Worm (Caenorhabditis elegans) whole organism, L1 larva: ENCODE data around the gene tctn-1.

Experiments
- C34B4.2 ChIP-seq: sonication (generic microtip); optimal IDR thresholded peaks from 2 replicates; lab custom pipeline; 2017; ENCODE audit warnings: mild to moderate bottlenecking, missing genetic modification characterization, missing compliant biosample characterization
- aha-1 ChIP-seq: fragments of 150-350 bp; optimal IDR thresholded peaks from 2 replicates; lab custom pipeline; 2014; ENCODE audit warnings: missing biosample characterization, missing genetic modification characterization
- alr-1 ChIP-seq: fragments of 200-800 bp; sonication (Bioruptor generic); optimal IDR thresholded peaks from 2 replicates; lab custom pipeline; 2018; ENCODE audit warnings: borderline replicate concordance, mild to moderate bottlenecking, missing genetic modification characterization, missing compliant biosample characterization
- aly-2 ChIP-seq: fragments of 150-350 bp; optimal IDR thresholded peaks from 2 replicates; lab custom pipeline; 2014; ENCODE audit warnings: missing biosample characterization, missing genetic modification characterization
- ama-1 ChIP-seq: fragments of 150-350 bp; optimal IDR thresholded peaks from 2 replicates; lab custom pipeline; 2014
- blmp-1 ChIP-seq: fragments of 150-350 bp; optimal IDR thresholded peaks from 2 replicates; lab custom pipeline; 2014; ENCODE audit warnings: missing biosample characterization, missing genetic modification characterization
- ceh-63 ChIP-seq: fragments of 200-800 bp; sonication (Bioruptor generic); optimal IDR thresholded peaks from 2 replicates; lab custom pipeline; 2018; ENCODE audit warnings: mild to moderate bottlenecking, missing genetic modification characterization, missing compliant biosample characterization
- ceh-82 ChIP-seq, 3 experiments: fragments of 150-350 bp in 1 of 3; sonication (generic microtip) in 2 of 3; optimal IDR thresholded peaks; 2 replicates each; lab custom pipeline; 2014 to 2017; ENCODE audit warnings: missing biosample characterization in 3 of 3, missing genetic modification characterization in 3 of 3
- ceh-90 ChIP-seq: sonication (generic microtip); optimal IDR thresholded peaks from 2 replicates; lab custom pipeline; 2016; ENCODE audit warnings: missing genetic modification characterization, missing compliant biosample characterization
- efl-1 ChIP-seq, 4 experiments: fragments of 150-350 bp; optimal IDR thresholded peaks in 3 of 4; peaks in 1 of 4; 1 replicate in 1 of 4; 2 replicates in 3 of 4; lab custom pipeline; 2014; ENCODE audit warnings: missing biosample characterization in 2 of 4, missing genetic modification characterization in 2 of 4, missing genetic modification reagents in 2 of 4
- efl-3 ChIP-seq: fragments of 200-800 bp; sonication (Bioruptor generic); optimal IDR thresholded peaks from 2 replicates; lab custom pipeline; 2018; ENCODE audit warnings: mild to moderate bottlenecking, missing genetic modification characterization, missing compliant biosample characterization
- elt-2 ChIP-seq: sonication (generic microtip); optimal IDR thresholded peaks from 2 replicates; lab custom pipeline; 2016; ENCODE audit warnings: missing genetic modification characterization, mild to moderate bottlenecking, inconsistent platforms, missing compliant biosample characterization, missing genetic modification reagents
- elt-3 ChIP-seq, 6 experiments: fragments of 150-350 bp in 1 of 6; sonication (generic microtip); optimal IDR thresholded peaks; 2 replicates each; lab custom pipeline; 2017 to 2018; ENCODE audit warnings: missing biosample characterization in 6 of 6, missing genetic modification characterization in 6 of 6, inconsistent platforms in 1 of 6
- fkh-4 ChIP-seq: sonication (generic microtip); optimal IDR thresholded peaks from 2 replicates; lab custom pipeline; 2016; ENCODE audit warnings: missing compliant biosample characterization, missing genetic modification characterization, borderline replicate concordance
- fkh-8 ChIP-seq: sonication (generic microtip); optimal IDR thresholded peaks from 2 replicates; lab custom pipeline; 2016; ENCODE audit warnings: mild to moderate bottlenecking, missing genetic modification characterization, missing compliant biosample characterization
- fos-1 ChIP-seq: fragments of 150-350 bp; optimal IDR thresholded peaks from 2 replicates; lab custom pipeline; 2014; ENCODE audit warnings: missing biosample characterization, missing genetic modification characterization
- hlh-4 ChIP-seq: sonication (generic microtip); optimal IDR thresholded peaks from 2 replicates; lab custom pipeline; 2016; ENCODE audit warnings: mild to moderate bottlenecking, missing genetic modification characterization, missing compliant biosample characterization
- isw-1 ChIP-seq: fragments of 200-800 bp; sonication (Bioruptor generic); IDR thresholded peaks from 2 replicates; pipeline ENCODE4 v1.3.6; 2022; ENCODE audit warnings: missing genetic modification characterization, missing compliant biosample characterization
- lin-15B ChIP-seq: fragments of 150-350 bp; sonication (generic microtip); optimal IDR thresholded peaks from 3 replicates; lab custom pipeline; 2014; ENCODE audit warnings: missing biosample characterization, missing genetic modification characterization
- lir-3 ChIP-seq: sonication (generic microtip); optimal IDR thresholded peaks from 2 replicates; lab custom pipeline; 2016; ENCODE audit warnings: mild to moderate bottlenecking, missing genetic modification characterization, moderate library complexity, missing compliant biosample characterization; ENCODE audit not compliant: poor library complexity
- lsy-2 ChIP-seq, 2 experiments: fragments of 150-350 bp; optimal IDR thresholded peaks; 2 replicates each; lab custom pipeline; 2014; ENCODE audit warnings: missing biosample characterization in 2 of 2, missing genetic modification characterization in 2 of 2
- mab-9 ChIP-seq: fragments of 200-800 bp; sonication (Bioruptor generic); IDR thresholded peaks from 2 replicates; pipeline ENCODE4 v1.3.6; 2022; ENCODE audit warnings: missing genetic modification reagents, missing genetic modification characterization, missing compliant biosample characterization
- mep-1 ChIP-seq: fragments of 150-350 bp; optimal IDR thresholded peaks from 2 replicates; lab custom pipeline; 2014; ENCODE audit warnings: missing biosample characterization, missing genetic modification characterization
- nhr-20 ChIP-seq: sonication (generic microtip); optimal IDR thresholded peaks from 2 replicates; lab custom pipeline; 2016; ENCODE audit warnings: mild to moderate bottlenecking, missing genetic modification characterization, missing compliant biosample characterization
- nhr-47 ChIP-seq: sonication (generic microtip); optimal IDR thresholded peaks from 2 replicates; lab custom pipeline; 2016; ENCODE audit warnings: mild to moderate bottlenecking, missing genetic modification characterization, moderate library complexity, missing compliant biosample characterization
- nhr-71 ChIP-seq: sonication (generic microtip); optimal IDR thresholded peaks from 2 replicates; lab custom pipeline; 2016; ENCODE audit warnings: mild to moderate bottlenecking, missing genetic modification characterization, moderate library complexity, missing compliant biosample characterization
- nhr-85 ChIP-seq: sonication (generic microtip); peaks from one replicate; lab custom pipeline; 2016; ENCODE audit warnings: missing genetic modification characterization, inconsistent platforms, missing compliant biosample characterization
- nhr-90 ChIP-seq: sonication (generic microtip); optimal IDR thresholded peaks from 2 replicates; lab custom pipeline; 2016; ENCODE audit warnings: mild to moderate bottlenecking, missing genetic modification characterization, missing compliant biosample characterization; ENCODE audit not compliant: poor library complexity
- pag-3 ChIP-seq: sonication (generic microtip); optimal IDR thresholded peaks from 2 replicates; lab custom pipeline; 2017; ENCODE audit warnings: missing genetic modification characterization, mild to moderate bottlenecking, missing compliant biosample characterization, antibody characterized with exemption, borderline replicate concordance; ENCODE audit not compliant: insufficient read depth
- pax-3 ChIP-seq: fragments of 200-800 bp; sonication (Bioruptor generic); optimal IDR thresholded peaks from 2 replicates; lab custom pipeline; 2018; ENCODE audit warnings: mild to moderate bottlenecking, missing genetic modification characterization, moderate library complexity, missing compliant biosample characterization
- rnt-1 ChIP-seq: sonication (generic microtip); optimal IDR thresholded peaks from 2 replicates; lab custom pipeline; 2016; ENCODE audit warnings: mild to moderate bottlenecking, missing genetic modification characterization, moderate library complexity, missing compliant biosample characterization
- skn-1 ChIP-seq: fragments of 150-350 bp; optimal IDR thresholded peaks from 2 replicates; lab custom pipeline; 2014; ENCODE audit warnings: missing biosample characterization, missing genetic modification characterization
- snu-23 ChIP-seq: sonication (generic microtip); optimal IDR thresholded peaks from 2 replicates; lab custom pipeline; 2016; ENCODE audit warnings: missing genetic modification characterization, missing compliant biosample characterization
- sox-4 ChIP-seq: sonication (generic microtip); optimal IDR thresholded peaks from 2 replicates; lab custom pipeline; 2016; ENCODE audit warnings: missing genetic modification characterization, missing compliant biosample characterization
- sup-37 ChIP-seq: fragments of 200-800 bp; sonication (Bioruptor generic); optimal IDR thresholded peaks from 2 replicates; lab custom pipeline; 2018; ENCODE audit warnings: mild to moderate bottlenecking, missing genetic modification characterization, missing compliant biosample characterization
- swsn-7 ChIP-seq: sonication (generic microtip); optimal IDR thresholded peaks from 2 replicates; lab custom pipeline; 2016; ENCODE audit warnings: missing genetic modification characterization, missing compliant biosample characterization
- unc-130 ChIP-seq: fragments of 150-350 bp; optimal IDR thresholded peaks from 2 replicates; lab custom pipeline; 2017; ENCODE audit warnings: missing biosample characterization, missing genetic modification characterization, inconsistent platforms
- unc-30 ChIP-seq: sonication (generic microtip); optimal IDR thresholded peaks from 2 replicates; lab custom pipeline; 2017; ENCODE audit warnings: missing biosample characterization, missing genetic modification characterization
- unc-86 ChIP-seq: sonication (generic microtip); optimal IDR thresholded peaks from 2 replicates; lab custom pipeline; 2016; ENCODE audit warnings: missing genetic modification characterization, missing compliant biosample characterization
- unc-98 ChIP-seq: fragments of 200-800 bp; sonication (Bioruptor generic); IDR thresholded peaks from 2 replicates; pipeline ENCODE4 v1.3.6; 2022; ENCODE audit warnings: missing genetic modification characterization, missing compliant biosample characterization
- vab-15 ChIP-seq: sonication (generic microtip); optimal IDR thresholded peaks from 2 replicates; lab custom pipeline; 2017; ENCODE audit warnings: missing genotype, mild to moderate bottlenecking, missing genetic modification characterization, missing compliant biosample characterization
- xbp-1 ChIP-seq: sonication (generic microtip); optimal IDR thresholded peaks from 2 replicates; lab custom pipeline; 2016; ENCODE audit warnings: missing genetic modification characterization, missing compliant biosample characterization
- zag-1 ChIP-seq: fragments of 150-350 bp; optimal IDR thresholded peaks from 2 replicates; lab custom pipeline; 2014; ENCODE audit warnings: missing biosample characterization, missing genetic modification characterization
- zip-4 ChIP-seq: fragments of 200-800 bp; sonication (Bioruptor generic); optimal IDR thresholded peaks from 2 replicates; lab custom pipeline; 2018; ENCODE audit warnings: mild to moderate bottlenecking, missing genetic modification characterization, moderate library complexity, missing compliant biosample characterization

The tctn-1 gene

ce11 chrIV:4747553-4747952 is at the start of gene tctn-1:
TSS of gene tctn-1 (minus strand) at chrIV:4747832.
- TF ChIP-seq swsn-7 (tag; lab: Kevin White, UChicago) = peak; percentile 2
- TF ChIP-seq efl-1 (optimal IDR thresholded peaks at IDR 0.05; lab: Kevin White, UChicago) = no peak
- TF ChIP-seq efl-1 (GFP tag; optimal IDR thresholded peaks at IDR 0.05 in 1 of 2; lab: Kevin White, UChicago) = peak in 1 of 2 experiments; percentile 35
- peak; percentile 55 for TF ChIP-seq nhr-85
- TF ChIP-seq unc-130 (tag; lab: Kevin White, UChicago) = peak; percentile 22
- TF ChIP-seq nhr-20 (tag; lab: Kevin White, UChicago) = peak; percentile 20
- TF ChIP-seq elt-2 (tag; lab: Kevin White, UChicago) = no peak
- peak; percentile 50 for TF ChIP-seq nhr-71
- TF ChIP-seq pag-3 = no peak
- TF ChIP-seq lsy-2 (tag; optimal IDR thresholded peaks at IDR 0.05; lab: Kevin White, UChicago) = peak; percentile 43 to 51
- peak; percentile 63 for TF ChIP-seq rnt-1 (tag; lab: Kevin White, UChicago)

ce11 chrIV:4795111-4795510 is 47.5 kb upstream of the tctn-1 start:
- TF ChIP-seq elt-3 (tag; optimal IDR thresholded peaks at IDR 0.05; lab: Kevin White, UChicago) (peak in 1 of 6 experiments; percentile 3), fkh-8 (tag; lab: Kevin White, UChicago) (no peak), nhr-47 (tag; lab: Kevin White, UChicago) (no peak), blmp-1 (peak; percentile 91), vab-15 (tag; lab: Kevin White, UChicago) (no peak), zip-4 (no peak), alr-1 (tag; lab: Kevin White, UChicago) (no peak), ceh-82 (tag; optimal IDR thresholded peaks at IDR 0.05; lab: Kevin White, UChicago) (no peak), efl-1 (optimal IDR thresholded peaks at IDR 0.05; lab: Kevin White, UChicago) (no peak), efl-1 (GFP tag; optimal IDR thresholded peaks at IDR 0.05 in 1 of 2; lab: Kevin White, UChicago) (no peak)

- TF ChIP-seq ceh-90 (tag; lab: Kevin White, UChicago) = no peak
- TF ChIP-seq isw-1 (GFP tag; lab: Robert Waterston, UW) = no peak
- TF ChIP-seq swsn-7 (tag; lab: Kevin White, UChicago) = no peak
- TF ChIP-seq unc-86 = no peak
- TF ChIP-seq efl-3 (GFP tag; lab: Kevin White, UChicago) = no peak
- no peak for TF ChIP-seq nhr-85
- no peak for TF ChIP-seq lsy-2 (tag; optimal IDR thresholded peaks at IDR 0.05; lab: Kevin White, UChicago)
- no peak for TF ChIP-seq rnt-1 (tag; lab: Kevin White, UChicago)
- TF ChIP-seq aly-2 = no peak
- no peak for TF ChIP-seq skn-1 (tag; lab: Kevin White, UChicago)
- TF ChIP-seq fkh-4 (tag; lab: Kevin White, UChicago) = no peak
- no peak for TF ChIP-seq ceh-82 (tag; optimal IDR thresholded peaks at IDR 0.05; lab: Kevin White, UChicago)
- TF ChIP-seq sox-4 (tag; lab: Kevin White, UChicago) = no peak
Observed at ce11 chrIV:4789445-4789844, 41.8 kb upstream of the tctn-1 start, which contains the start of gene R11E3.1. TSS of gene R11E3.1 (plus strand) at chrIV:4789745.

- TF ChIP-seq nhr-85 = peak; percentile 85
- TF ChIP-seq sup-37 (GFP tag; lab: Kevin White, UChicago) = no peak
- TF ChIP-seq snu-23 (GFP tag; lab: Kevin White, UChicago) = peak; percentile 61
- TF ChIP-seq nhr-90 (tag; lab: Kevin White, UChicago) = peak; percentile 47
- TF ChIP-seq vab-15 (tag; lab: Kevin White, UChicago) = no peak
- TF ChIP-seq aha-1 (tag; lab: Kevin White, UChicago) = no peak
- TF ChIP-seq alr-1 (tag; lab: Kevin White, UChicago) = no peak
- no peak for TF ChIP-seq xbp-1 (tag; lab: Kevin White, UChicago)
- no peak for TF ChIP-seq swsn-7 (tag; lab: Kevin White, UChicago)
- TF ChIP-seq zip-4 = no peak
- no peak for TF ChIP-seq unc-30 (tag; lab: Kevin White, UChicago)
- no peak for TF ChIP-seq fos-1 (tag; lab: Kevin White, UChicago)
- no peak for TF ChIP-seq fkh-8 (tag; lab: Kevin White, UChicago)
- TF ChIP-seq elt-3 (tag; optimal IDR thresholded peaks at IDR 0.05; lab: Kevin White, UChicago) = peak in 3 of 6 experiments; percentile 40 to 73 (median 41)
- no peak for TF ChIP-seq pax-3 (tag; lab: Kevin White, UChicago)
- no peak for TF ChIP-seq unc-98 (GFP tag; lab: Robert Waterston, UW)
- no peak for TF ChIP-seq unc-86
- no peak for TF ChIP-seq isw-1 (GFP tag; lab: Robert Waterston, UW)
- no peak for TF ChIP-seq ceh-63 (GFP tag; lab: Kevin White, UChicago)
- TF ChIP-seq zag-1 (tag; lab: Kevin White, UChicago) = no peak
- TF ChIP-seq nhr-71 = no peak
- TF ChIP-seq lin-15B (tag; lab: Kevin White, UChicago) = no peak
- no peak for TF ChIP-seq hlh-4 (tag; lab: Kevin White, UChicago)
- TF ChIP-seq mab-9 (GFP tag; lab: Robert Waterston, UW) = no peak
- no peak for TF ChIP-seq C34B4.2 (tag; lab: Kevin White, UChicago)
- TF ChIP-seq ama-1 (lab: Kevin White, UChicago) = no peak
- peak; percentile 48 for TF ChIP-seq mep-1
- no peak for TF ChIP-seq aly-2
- TF ChIP-seq lir-3 (tag; lab: Kevin White, UChicago) = no peak
Observed at ce11 chrIV:4788332-4788731, 40.7 kb upstream of the tctn-1 start, which contains the start of gene nhr-104. TSS of gene nhr-104 (minus strand) at chrIV:4788692.
